Fruit fly (Drosophila melanogaster): Measurements from ENCODE around the gene CG42467.

Gene CG42467

DNA sequence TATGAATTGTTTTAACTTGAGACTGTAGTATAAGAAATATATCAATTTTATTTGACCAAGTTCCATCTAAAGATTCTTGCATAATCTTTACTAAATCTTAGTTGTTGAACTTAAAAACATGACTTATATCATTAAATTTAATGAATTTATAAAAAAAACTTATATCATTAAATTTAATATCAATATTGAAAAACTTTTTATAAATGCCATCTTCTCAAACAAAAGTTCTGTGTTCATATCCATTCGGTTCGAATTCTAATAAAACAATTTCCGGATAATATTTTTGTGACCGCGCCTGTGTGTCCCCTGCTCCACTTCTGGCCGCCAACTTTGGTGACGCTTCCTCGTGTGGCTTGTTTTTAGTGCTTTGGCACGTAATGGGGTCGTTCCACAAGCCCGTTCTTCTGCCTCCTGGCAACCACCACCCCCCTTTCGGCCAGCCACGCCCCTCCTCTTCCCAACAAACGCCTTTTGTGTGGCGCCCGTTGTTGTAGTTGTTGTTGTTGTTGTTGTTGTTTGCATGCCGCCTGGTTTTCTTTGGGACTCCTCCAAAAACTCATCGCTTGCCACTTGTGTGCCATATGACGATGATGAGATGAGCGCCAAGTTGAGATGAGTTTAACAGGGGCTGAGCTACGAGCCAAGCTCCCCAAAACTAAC, 36.0 kb downstream of the CG42467 start:
- TF ChIP-seq phol (tag; optimal IDR thresholded peaks at IDR 0.05), result no peak
- TF ChIP-seq Hsf (GFP tag; optimal IDR thresholded peaks at IDR 0.05), result no peak
- no peak for TF ChIP-seq yki (optimal IDR thresholded peaks at IDR 0.05)
- no peak for TF ChIP-seq klu (GFP tag; IDR thresholded peaks at IDR 0.05)
- no peak for TF ChIP-seq CG10267 (tag; optimal IDR thresholded peaks at IDR 0.05)
- peak; percentile 3 for TF ChIP-seq Hr3 (GFP tag; optimal IDR thresholded peaks at IDR 0.05)
- TF ChIP-seq CG14014 (GFP tag; IDR thresholded peaks at IDR 0.05), result 0 out of 2 replicates have a peak, but pooled peaks have one; percentile 13
- TF ChIP-seq Ssrp (tag; optimal IDR thresholded peaks at IDR 0.05), result peak; percentile 2
- peak; percentile 1 for TF ChIP-seq CG9437 (GFP tag; optimal IDR thresholded peaks at IDR 0.05)
- TF ChIP-seq CG18599 (GFP tag; optimal IDR thresholded peaks at IDR 0.05), result peak; percentile 24
- TF ChIP-seq Oli (tag; optimal IDR thresholded peaks at IDR 0.05), result peak; percentile 25
- TF ChIP-seq CG4360 (GFP tag; IDR thresholded peaks at IDR 0.05), result peak; percentile 50; the same call in 1 of the 2 replicates
- TF ChIP-seq D (optimal IDR thresholded peaks at IDR 0.05), result no peak
- no peak for TF ChIP-seq D (GFP tag; optimal IDR thresholded peaks at IDR 0.05)
- TF ChIP-seq CG31441 (GFP tag; IDR thresholded peaks at IDR 0.05), result peak; percentile 33; the same call in 1 of the 2 replicates
- no peak for TF ChIP-seq Ets65A (GFP tag)
- TF ChIP-seq nmo (GFP tag; optimal IDR thresholded peaks at IDR 0.05), result peak; percentile 1
- no peak for TF ChIP-seq vnd (GFP tag; IDR thresholded peaks at IDR 0.05; ENCODE audit: partially characterized antibody)
- no peak for TF ChIP-seq fd3F (GFP tag; optimal IDR thresholded peaks at IDR 0.05)
- TF ChIP-seq az2 (GFP tag; optimal IDR thresholded peaks at IDR 0.05), result no peak
- peak; percentile 47 for TF ChIP-seq CG11504 (tag; optimal IDR thresholded peaks at IDR 0.05)
- no peak for TF ChIP-seq CrebB (tag; optimal IDR thresholded peaks at IDR 0.05)
- TF ChIP-seq CG11696 (GFP tag; IDR thresholded peaks at IDR 0.05), result peak; percentile 55; the same call in 1 of the 2 replicates
- peak; percentile 18 for TF ChIP-seq CG18262 (tag; optimal IDR thresholded peaks at IDR 0.05)
- TF ChIP-seq CG3163 (GFP tag; optimal IDR thresholded peaks at IDR 0.05), result no peak
- no peak for TF ChIP-seq CG1024 (GFP tag; IDR thresholded peaks at IDR 0.05)
- TF ChIP-seq sens (GFP tag), result peak; percentile 42
- peak; percentile 3 for TF ChIP-seq CG7839 (tag; optimal IDR thresholded peaks at IDR 0.05)
- TF ChIP-seq Meics (GFP tag; optimal IDR thresholded peaks at IDR 0.05), result peak; percentile 3
- TF ChIP-seq Atf-2 (GFP tag; optimal IDR thresholded peaks at IDR 0.05), result no peak
- no peak for TF ChIP-seq CG13775 (GFP tag; optimal IDR thresholded peaks at IDR 0.05)
- TF ChIP-seq br (optimal IDR thresholded peaks at IDR 0.05), result no peak
- TF ChIP-seq prd (optimal IDR thresholded peaks at IDR 0.05), result no peak
- TF ChIP-seq prd (GFP tag; IDR thresholded peaks at IDR 0.05), result no peak
- no peak for TF ChIP-seq CG10959 (GFP tag; IDR thresholded peaks at IDR 0.05)
- TF ChIP-seq CG13894 (tag; optimal IDR thresholded peaks at IDR 0.05), result peak; percentile 61
- TF ChIP-seq abd-A (tag; optimal IDR thresholded peaks at IDR 0.05), result peak; percentile 86
- no peak for TF ChIP-seq ttk (GFP tag; IDR thresholded peaks at IDR 0.05)
- peak; percentile 60 for TF ChIP-seq CG2678 (tag; optimal IDR thresholded peaks at IDR 0.05)
- no peak for TF ChIP-seq ewg (GFP tag; optimal IDR thresholded peaks at IDR 0.05)
- TF ChIP-seq Dfd (GFP tag; optimal IDR thresholded peaks at IDR 0.05), result no peak
- TF ChIP-seq gem (tag; optimal IDR thresholded peaks at IDR 0.05), result peak; percentile 53
- TF ChIP-seq CG15269 (tag; optimal IDR thresholded peaks at IDR 0.05), result peak; percentile 1
- TF ChIP-seq PHDP (tag; optimal IDR thresholded peaks at IDR 0.05), result peak; percentile 13
- peak; percentile 25 for TF ChIP-seq grau (tag; optimal IDR thresholded peaks at IDR 0.05)
- no peak for TF ChIP-seq ssp (GFP tag; IDR thresholded peaks at IDR 0.05)
- TF ChIP-seq Med (GFP tag), result peak; percentile 12
- peak; percentile 1 for TF ChIP-seq CG2712 (tag; optimal IDR thresholded peaks at IDR 0.05)
- no peak for TF ChIP-seq CG8359 (GFP tag; optimal IDR thresholded peaks at IDR 0.05; ENCODE audit: borderline replicate concordance)
- no peak for TF ChIP-seq Hr78 (GFP tag; optimal IDR thresholded peaks at IDR 0.05)
- 0 out of 2 replicates have a peak, but pooled peaks have one; percentile 11 for TF ChIP-seq CG6689 (GFP tag; IDR thresholded peaks at IDR 0.05)

Measured in whole organism, embryonic.